Fruit fly (Drosophila melanogaster) whole organism, embryonic: ENCODE measurements around the gene CG33511.

ENCODE experiments used
- Ada2b ChIP-seq: fragments of 200-800 bp; sonication (Bioruptor generic); IDR thresholded peaks from 2 replicates; pipeline ENCODE4 v1.3.6; 2022; ENCODE audit warnings: missing biosample characterization, missing genetic modification characterization
- CG10565 ChIP-seq: fragments of 200-800 bp; sonication (Bioruptor generic); optimal IDR thresholded peaks from 3 replicates; lab custom pipeline; 2016; ENCODE audit warnings: missing biosample characterization, mild to moderate bottlenecking, missing genetic modification characterization
- CG12104 ChIP-seq: fragments of 200-800 bp; sonication (Bioruptor generic); optimal IDR thresholded peaks from 3 replicates; lab custom pipeline; 2016; ENCODE audit warnings: missing biosample characterization, missing genetic modification characterization
- CG1233 ChIP-seq: fragments of 200-800 bp; sonication (Bioruptor generic); optimal IDR thresholded peaks from 4 replicates; lab custom pipeline; 2018; ENCODE audit warnings: missing biosample characterization, mild to moderate bottlenecking, missing genetic modification characterization
- CG12391 ChIP-seq: fragments of 200-800 bp; sonication (Bioruptor generic); optimal IDR thresholded peaks from 3 replicates; lab custom pipeline; 2018; ENCODE audit warnings: missing biosample characterization, mild to moderate bottlenecking, missing genetic modification characterization, moderate library complexity
- CG12942 ChIP-seq: fragments of 200-800 bp; sonication (Bioruptor generic); optimal IDR thresholded peaks from 3 replicates; lab custom pipeline; 2016; ENCODE audit warnings: missing biosample characterization, missing genetic modification characterization
- CG14965 ChIP-seq: fragments of 200-800 bp; sonication (Bioruptor generic); optimal IDR thresholded peaks from 2 replicates; lab custom pipeline; 2016; ENCODE audit warnings: missing biosample characterization, missing genetic modification characterization, borderline replicate concordance
- CG1647 ChIP-seq: fragments of 200-800 bp; sonication (Bioruptor generic); optimal IDR thresholded peaks from 3 replicates; lab custom pipeline; 2016; ENCODE audit warnings: missing biosample characterization, missing genetic modification characterization
- CG17612 ChIP-seq: fragments of 200-800 bp; sonication (Bioruptor generic); IDR thresholded peaks from 2 replicates; pipeline ENCODE4 v1.3.6; 2022; ENCODE audit warnings: missing biosample characterization, missing genetic modification characterization
- CG18764 ChIP-seq: fragments of 200-800 bp; sonication (Bioruptor generic); optimal IDR thresholded peaks from 3 replicates; lab custom pipeline; 2016; ENCODE audit warnings: missing biosample characterization, missing genetic modification characterization
- CG31224 ChIP-seq: fragments of 200-800 bp; sonication (Bioruptor generic); IDR thresholded peaks from 2 replicates; pipeline ENCODE4 v1.3.6; 2022; ENCODE audit warnings: missing biosample characterization, missing genetic modification characterization
- CG31388 ChIP-seq: fragments of 200-800 bp; sonication (Bioruptor generic); optimal IDR thresholded peaks from 2 replicates; lab custom pipeline; 2016; ENCODE audit warnings: missing biosample characterization, missing genetic modification characterization
- CG3407 ChIP-seq: fragments of 200-800 bp; sonication (Bioruptor generic); optimal IDR thresholded peaks from 2 replicates; lab custom pipeline; 2018; ENCODE audit warnings: missing biosample characterization, mild to moderate bottlenecking, missing genetic modification characterization
- CG34224 ChIP-seq: fragments of 200-800 bp; sonication (Bioruptor generic); IDR thresholded peaks from 3 replicates; pipeline ENCODE4 v1.3.6; 2022; ENCODE audit warnings: missing biosample characterization, missing genetic modification characterization; ENCODE audit not compliant: partially characterized antibody
- CG4282 ChIP-seq: fragments of 200-800 bp; sonication (Bioruptor generic); optimal IDR thresholded peaks from 2 replicates; lab custom pipeline; 2016; ENCODE audit warnings: missing biosample characterization, missing genetic modification characterization
- CG4707 ChIP-seq: fragments of 200-800 bp; sonication (Bioruptor generic); optimal IDR thresholded peaks from 2 replicates; lab custom pipeline; 2018; ENCODE audit warnings: missing biosample characterization, mild to moderate bottlenecking, missing genetic modification characterization, moderate library complexity
- CG7839 ChIP-seq: fragments of 200-800 bp; sonication (Bioruptor generic); optimal IDR thresholded peaks from 3 replicates; lab custom pipeline; 2018; ENCODE audit warnings: missing biosample characterization, mild to moderate bottlenecking, missing genetic modification characterization, moderate library complexity
- CG8281 ChIP-seq: fragments of 200-800 bp; sonication (Bioruptor generic); optimal IDR thresholded peaks from 2 replicates; lab custom pipeline; 2018; ENCODE audit warnings: missing biosample characterization, mild to moderate bottlenecking, missing genetic modification characterization, moderate library complexity
- Dip3 ChIP-seq: fragments of 200-800 bp; sonication (Bioruptor generic); optimal IDR thresholded peaks from 3 replicates; lab custom pipeline; 2016; ENCODE audit warnings: missing biosample characterization, missing genetic modification characterization
- GATAe ChIP-seq: fragments of 200-800 bp; sonication (Bioruptor generic); conservative IDR thresholded peaks from 2 replicates; pipeline ENCODE4 v1.3.6; 2022; ENCODE audit warnings: missing biosample characterization, missing genetic modification characterization
- HHEX ChIP-seq: fragments of 200-800 bp; sonication (Bioruptor generic); optimal IDR thresholded peaks from 3 replicates; lab custom pipeline; 2017; ENCODE audit warnings: missing biosample characterization, mild to moderate bottlenecking, missing genetic modification characterization, missing genetic modification reagents
- HmgZ ChIP-seq: fragments of 200-800 bp; sonication (Bioruptor generic); optimal IDR thresholded peaks from 2 replicates; lab custom pipeline; 2018; ENCODE audit warnings: missing biosample characterization, mild to moderate bottlenecking, missing genetic modification characterization
- Hmx ChIP-seq: fragments of 200-800 bp; sonication (Bioruptor generic); optimal IDR thresholded peaks from 2 replicates; lab custom pipeline; 2016; ENCODE audit warnings: missing biosample characterization, missing genetic modification characterization
- Hr39 ChIP-seq: fragments of >200 bp; optimal IDR thresholded peaks from 2 replicates; lab custom pipeline; 2017
- Hsf ChIP-seq: fragments of 200-800 bp; sonication (Bioruptor generic); optimal IDR thresholded peaks from 3 replicates; lab custom pipeline; 2016; ENCODE audit warnings: missing biosample characterization, missing genetic modification characterization
- PHDP ChIP-seq: fragments of 200-800 bp; sonication (Bioruptor generic); optimal IDR thresholded peaks from 3 replicates; lab custom pipeline; 2018; ENCODE audit warnings: missing biosample characterization, mild to moderate bottlenecking, missing genetic modification characterization, moderate library complexity
- Poxn ChIP-seq: fragments of 200-800 bp; sonication (Bioruptor generic); IDR thresholded peaks from 2 replicates; pipeline ENCODE4 v1.3.6; 2022; ENCODE audit warnings: missing biosample characterization, missing genetic modification characterization
- Six4 ChIP-seq: fragments of 200-800 bp; sonication (Bioruptor generic); optimal IDR thresholded peaks from 2 replicates; lab custom pipeline; 2016; ENCODE audit warnings: missing biosample characterization, missing genetic modification characterization
- Sox100B ChIP-seq: fragments of 200-800 bp; sonication (Bioruptor generic); optimal IDR thresholded peaks from 3 replicates; lab custom pipeline; 2018; ENCODE audit warnings: missing biosample characterization, mild to moderate bottlenecking, missing genetic modification characterization
- Sry-δ ChIP-seq: fragments of 200-800 bp; sonication (Bioruptor generic); optimal IDR thresholded peaks from 2 replicates; lab custom pipeline; 2016; ENCODE audit warnings: missing biosample characterization, missing genetic modification characterization
- TFAM ChIP-seq: fragments of 200-800 bp; sonication (Bioruptor generic); optimal IDR thresholded peaks from 2 replicates; lab custom pipeline; 2017; ENCODE audit warnings: missing biosample characterization, missing genetic modification characterization, inconsistent platforms
- Tbp ChIP-seq: fragments of >200 bp; optimal IDR thresholded peaks from 2 replicates; lab custom pipeline; 2018; ENCODE audit warnings: missing biosample characterization, missing genetic modification characterization
- ci ChIP-seq: fragments of 200-800 bp; sonication (Bioruptor generic); IDR thresholded peaks from 3 replicates; pipeline ENCODE4 v1.3.6; 2022; ENCODE audit warnings: missing biosample characterization, missing genetic modification characterization
- crp ChIP-seq, 2 experiments: fragments of 200-800 bp; sonication (Bioruptor generic); optimal IDR thresholded peaks; 2 replicates in 1 of 2; 3 replicates in 1 of 2; lab custom pipeline; 2017; ENCODE audit warnings: missing biosample characterization in 2 of 2, missing genetic modification characterization in 2 of 2, mild to moderate bottlenecking in 1 of 2, moderate library complexity in 1 of 2
- da ChIP-seq: fragments of 200-800 bp; sonication (Bioruptor generic); optimal IDR thresholded peaks from 2 replicates; lab custom pipeline; 2016; ENCODE audit warnings: missing biosample characterization, missing genetic modification characterization
- dmrt11E ChIP-seq: fragments of 200-800 bp; sonication (Bioruptor generic); optimal IDR thresholded peaks from 3 replicates; lab custom pipeline; 2018; ENCODE audit warnings: missing biosample characterization, mild to moderate bottlenecking, missing genetic modification characterization, moderate library complexity
- fu2 ChIP-seq: fragments of 200-800 bp; sonication (Bioruptor generic); optimal IDR thresholded peaks from 2 replicates; lab custom pipeline; 2016; ENCODE audit warnings: missing biosample characterization, missing genetic modification characterization
- gcm ChIP-seq: fragments of 200-800 bp; sonication (Bioruptor generic); optimal IDR thresholded peaks from 2 replicates; lab custom pipeline; 2019; ENCODE audit warnings: missing biosample characterization, mild to moderate bottlenecking, missing genetic modification characterization, moderate library complexity
- gsb ChIP-seq: fragments of 200-800 bp; sonication (Bioruptor generic); IDR thresholded peaks from 2 replicates; pipeline ENCODE4 v1.3.6; 2022; ENCODE audit warnings: missing biosample characterization, missing genetic modification characterization
- ind ChIP-seq: fragments of 200-800 bp; sonication (Bioruptor generic); optimal IDR thresholded peaks from 3 replicates; lab custom pipeline; 2016; ENCODE audit warnings: missing biosample characterization, missing genetic modification characterization
- insv ChIP-seq, 2 experiments: fragments of 200-800 bp; sonication (Bioruptor generic); optimal IDR thresholded peaks; 3 replicates each; lab custom pipeline; 2016 to 2018; ENCODE audit warnings: missing biosample characterization in 2 of 2, missing genetic modification characterization in 2 of 2
- jigr1 ChIP-seq: fragments of 200-800 bp; sonication (Bioruptor generic); IDR thresholded peaks from 3 replicates; pipeline ENCODE4 v1.3.6; 2022; ENCODE audit warnings: missing biosample characterization, missing genetic modification characterization
- lilli ChIP-seq: fragments of 200-800 bp; sonication (Bioruptor generic); optimal IDR thresholded peaks from 3 replicates; lab custom pipeline; 2016; ENCODE audit warnings: missing biosample characterization, missing genetic modification characterization
- otp ChIP-seq: fragments of 200-800 bp; sonication (Bioruptor generic); IDR thresholded peaks from 3 replicates; pipeline ENCODE4, ENCODE4 v1.3.6; 2022; ENCODE audit warnings: missing biosample characterization, missing genetic modification characterization
- psq ChIP-seq: fragments of 200-800 bp; sonication (Bioruptor generic); optimal IDR thresholded peaks from 2 replicates; lab custom pipeline; 2017; ENCODE audit warnings: missing biosample characterization, missing genetic modification characterization
- ranshi ChIP-seq: fragments of 200-800 bp; sonication (Bioruptor generic); IDR thresholded peaks from 2 replicates; pipeline ENCODE4 v1.3.6; 2022; ENCODE audit warnings: missing biosample characterization, missing genetic modification characterization
- sens ChIP-seq: fragments of 200-800 bp; sonication (Bioruptor generic); peaks from one replicate; lab custom pipeline; 2016; ENCODE audit warnings: missing biosample characterization, missing genetic modification characterization
- sqz ChIP-seq: fragments of 200-800 bp; sonication (Bioruptor generic); optimal IDR thresholded peaks from 3 replicates; lab custom pipeline; 2018; ENCODE audit warnings: missing biosample characterization, mild to moderate bottlenecking, missing genetic modification characterization
- tna ChIP-seq: fragments of 200-800 bp; sonication (Bioruptor generic); IDR thresholded peaks from 2 replicates; pipeline ENCODE4 v1.3.6; 2022; ENCODE audit warnings: missing biosample characterization, missing genetic modification characterization; ENCODE audit not compliant: partially characterized antibody
- yki ChIP-seq: fragments of >200 bp; optimal IDR thresholded peaks from 3 replicates; lab custom pipeline; 2018
- z ChIP-seq: fragments of 200-800 bp; sonication (Bioruptor generic); IDR thresholded peaks from 3 replicates; pipeline ENCODE4 v1.3.6; 2022; ENCODE audit warnings: missing biosample characterization, missing genetic modification characterization

CG33511 gene

dm6 chr2L:21051873-21052736 lies 30.2 kb downstream of the CG33511 start, which contains the start of gene CG42238 (continued):
- TF ChIP-seq ranshi (no peak), Dip3 (GFP tag; lab: Kevin White, UChicago) (no peak), da (GFP tag; lab: Kevin White, UChicago) (no peak), CG34224 (no peak; the same call in 2 of the 3 replicates), CG31388 (GFP tag; lab: Kevin White, UChicago) (no peak), Tbp (GFP tag; lab: Kevin White, UChicago) (no peak), HHEX (GFP tag; lab: Kevin White, UChicago) (no peak), psq (GFP tag; lab: Kevin White, UChicago) (no peak), otp (GFP tag; lab: Robert Waterston, UW) (peak; percentile 22; the same call in 1 of the 3 replicates), dmrt11E (no peak), ci (GFP tag; lab: Robert Waterston, UW) (peak; percentile 62; the same call in 2 of the 3 replicates), HmgZ (tag; lab: Kevin White, UChicago) (peak; percentile 54), sens (GFP tag; lab: Kevin White, UChicago) (peak; percentile 81), Sox100B (GFP tag; lab: Kevin White, UChicago) (no peak), CG7839 (tag; lab: Kevin White, UChicago) (no peak), z (GFP tag; lab: Robert Waterston, UW) (no peak), fu2 (GFP tag; lab: Kevin White, UChicago) (no peak), CG1647 (GFP tag; lab: Kevin White, UChicago) (no peak), Ada2b (GFP tag; lab: Robert Waterston, UW) (no peak), lilli (GFP tag; lab: Kevin White, UChicago) (no peak), crp (GFP tag; optimal IDR thresholded peaks at IDR 0.05; lab: Kevin White, UChicago) (no peak), CG31224 (GFP tag; lab: Robert Waterston, UW) (no peak), CG12391 (tag; lab: Kevin White, UChicago) (no peak), sqz (peak; percentile 6), Hsf (GFP tag; lab: Kevin White, UChicago) (no peak), Sry-δ (GFP tag; lab: Kevin White, UChicago) (peak; percentile 10), Poxn (GFP tag; lab: Robert Waterston, UW) (no peak), Hmx (GFP tag; lab: Kevin White, UChicago) (no peak), TFAM (GFP tag; lab: Kevin White, UChicago) (no peak), CG12942 (no peak), CG4282 (GFP tag; lab: Kevin White, UChicago) (no peak), PHDP (no peak), gsb (no peak), CG3407 (no peak), jigr1 (GFP tag; lab: Robert Waterston, UW) (no peak), CG1233 (GFP tag; lab: Kevin White, UChicago) (no peak), CG14965 (GFP tag; lab: Kevin White, UChicago) (no peak), CG17612 (no peak), CG8281 (tag; lab: Kevin White, UChicago) (peak; percentile 2), insv (GFP tag; optimal IDR thresholded peaks at IDR 0.05; lab: Kevin White, UChicago) (no peak), Hr39 (no peak), CG10565 (no peak), CG12104 (GFP tag; lab: Kevin White, UChicago) (no peak), ind (no peak), Six4 (GFP tag; lab: Kevin White, UChicago) (no peak), GATAe (no peak), tna (peak; percentile 43; the same call in 1 of the 2 replicates), CG18764 (GFP tag; lab: Kevin White, UChicago) (no peak), yki (no peak), gcm (GFP tag; lab: Kevin White, UChicago) (no peak), CG4707 (GFP tag; lab: Kevin White, UChicago) (no peak)
